Fruit fly (Drosophila melanogaster) whole organism, embryonic: ENCODE measurements around the gene nol.
A peak's percentile ranks its signal among the peaks of the same experiment; 100 is the strongest.

Experiments
- Atf6 ChIP-seq: fragments of 200-800 bp; sonication (Bioruptor generic); IDR thresholded peaks from 2 replicates; pipeline ENCODE4 v1.3.6; 2022; ENCODE audit warnings: missing biosample characterization, missing genetic modification characterization
- BtbVII ChIP-seq: fragments of 200-800 bp; sonication (Bioruptor generic); optimal IDR thresholded peaks from 3 replicates; lab custom pipeline; 2017; ENCODE audit warnings: missing biosample characterization, mild to moderate bottlenecking, missing genetic modification characterization
- CG10431 ChIP-seq: fragments of 200-800 bp; sonication (Bioruptor generic); optimal IDR thresholded peaks from 3 replicates; lab custom pipeline; 2018; ENCODE audit warnings: missing biosample characterization, mild to moderate bottlenecking, missing genetic modification characterization
- CG11504 ChIP-seq: fragments of 200-800 bp; sonication (Bioruptor generic); optimal IDR thresholded peaks from 3 replicates; lab custom pipeline; 2019; ENCODE audit warnings: missing biosample characterization, mild to moderate bottlenecking, missing genetic modification characterization, moderate library complexity
- CG12236 ChIP-seq: fragments of 200-800 bp; sonication (Bioruptor generic); optimal IDR thresholded peaks from 2 replicates; lab custom pipeline; 2016; ENCODE audit warnings: missing biosample characterization, missing genetic modification characterization
- CG14441 ChIP-seq: fragments of 200-800 bp; sonication (Bioruptor generic); IDR thresholded peaks from 2 replicates; pipeline ENCODE4 v1.3.6; 2022; ENCODE audit warnings: missing biosample characterization, missing genetic modification characterization
- CG14710 ChIP-seq: fragments of 200-800 bp; sonication (Bioruptor generic); optimal IDR thresholded peaks from 3 replicates; lab custom pipeline; 2019; ENCODE audit warnings: missing biosample characterization, mild to moderate bottlenecking, missing genetic modification characterization, moderate library complexity
- CG14860 ChIP-seq: fragments of 200-800 bp; sonication (Bioruptor generic); IDR thresholded peaks from 3 replicates; pipeline ENCODE4 v1.3.6; 2022; ENCODE audit warnings: missing biosample characterization, missing genetic modification characterization; ENCODE audit not compliant: partially characterized antibody
- CG1647 ChIP-seq: fragments of 200-800 bp; sonication (Bioruptor generic); optimal IDR thresholded peaks from 3 replicates; lab custom pipeline; 2016; ENCODE audit warnings: missing biosample characterization, missing genetic modification characterization
- CG16813 ChIP-seq: fragments of 200-800 bp; sonication (Bioruptor generic); IDR thresholded peaks from 3 replicates; pipeline ENCODE4 v1.3.6; 2022; ENCODE audit warnings: missing biosample characterization, missing genetic modification characterization; ENCODE audit not compliant: partially characterized antibody
- CG17328 ChIP-seq: fragments of 200-800 bp; sonication (Bioruptor generic); IDR thresholded peaks from 2 replicates; pipeline ENCODE4 v1.3.6; 2022; ENCODE audit warnings: missing biosample characterization, missing genetic modification characterization
- CG17829 ChIP-seq: fragments of 200-800 bp; optimal IDR thresholded peaks from 2 replicates; lab custom pipeline; 2019; ENCODE audit warnings: missing biosample characterization, mild to moderate bottlenecking, missing genetic modification characterization, moderate library complexity
- CG2199 ChIP-seq: fragments of 200-800 bp; sonication (Bioruptor generic); IDR thresholded peaks from 3 replicates; pipeline ENCODE4 v1.3.6; 2022; ENCODE audit warnings: missing biosample characterization, missing genetic modification characterization
- CG31365 ChIP-seq: fragments of 200-800 bp; sonication (Bioruptor generic); optimal IDR thresholded peaks from 2 replicates; lab custom pipeline; 2018; ENCODE audit warnings: missing biosample characterization, mild to moderate bottlenecking, missing genetic modification characterization
- CG34422 ChIP-seq: fragments of 200-800 bp; sonication (Bioruptor generic); IDR thresholded peaks from 3 replicates; pipeline ENCODE4 v1.3.6; 2022; ENCODE audit warnings: missing biosample characterization, missing genetic modification characterization
- CG4617 ChIP-seq: fragments of 200-800 bp; sonication (Bioruptor generic); optimal IDR thresholded peaks from 3 replicates; lab custom pipeline; 2016; ENCODE audit warnings: missing biosample characterization, missing genetic modification characterization, borderline replicate concordance
- CG6175 ChIP-seq: fragments of 200-800 bp; sonication (Bioruptor generic); IDR thresholded peaks from 3 replicates; pipeline ENCODE4 v1.3.6; 2022; ENCODE audit warnings: missing biosample characterization, missing genetic modification characterization
- CG6689 ChIP-seq: fragments of 200-800 bp; sonication (Bioruptor generic); IDR thresholded peaks from 2 replicates; pipeline ENCODE4 v1.3.6; 2022; ENCODE audit warnings: missing biosample characterization, missing genetic modification characterization
- CG8359 ChIP-seq: fragments of 200-800 bp; sonication (Bioruptor generic); optimal IDR thresholded peaks from 2 replicates; lab custom pipeline; 2017; ENCODE audit warnings: missing biosample characterization, mild to moderate bottlenecking, missing genetic modification characterization, borderline replicate concordance
- CG9797 ChIP-seq: fragments of 200-800 bp; sonication (Bioruptor generic); optimal IDR thresholded peaks from 3 replicates; lab custom pipeline; 2018; ENCODE audit warnings: missing biosample characterization, mild to moderate bottlenecking, missing genetic modification characterization
- CTCF ChIP-seq: fragments of 200-800 bp; sonication (Bioruptor generic); optimal IDR thresholded peaks from 2 replicates; lab custom pipeline; 2017; ENCODE audit warnings: missing biosample characterization, mild to moderate bottlenecking, missing genetic modification characterization, moderate library complexity
- D19A ChIP-seq: fragments of 200-800 bp; optimal IDR thresholded peaks from 3 replicates; lab custom pipeline; 2019; ENCODE audit warnings: missing biosample characterization, mild to moderate bottlenecking, missing genetic modification characterization, moderate library complexity
- Deaf1 ChIP-seq: fragments of 200-800 bp; optimal IDR thresholded peaks from 3 replicates; lab custom pipeline; 2019; ENCODE audit warnings: missing biosample characterization, mild to moderate bottlenecking, missing genetic modification characterization, moderate library complexity
- Doc3 ChIP-seq: fragments of 200-800 bp; sonication (Bioruptor generic); IDR thresholded peaks from 3 replicates; pipeline ENCODE4 v1.3.6; 2022; ENCODE audit warnings: missing biosample characterization, missing genetic modification characterization; ENCODE audit not compliant: partially characterized antibody
- Gug ChIP-seq: fragments of 200-800 bp; sonication (Bioruptor generic); IDR thresholded peaks from 4 replicates; pipeline ENCODE4 v1.3.6; 2022; ENCODE audit warnings: missing biosample characterization, missing genetic modification characterization
- HLH3B ChIP-seq: fragments of 200-800 bp; sonication (Bioruptor generic); IDR thresholded peaks from 2 replicates; pipeline ENCODE4 v1.3.6; 2022; ENCODE audit warnings: missing biosample characterization, missing genetic modification characterization
- Kr ChIP-seq: fragments of 200-800 bp; sonication (Bioruptor generic); optimal IDR thresholded peaks from 2 replicates; lab custom pipeline; 2017; ENCODE audit warnings: missing biosample characterization, mild to moderate bottlenecking, missing genetic modification characterization
- Lhr ChIP-seq: fragments of 200-800 bp; sonication (Bioruptor generic); optimal IDR thresholded peaks from 3 replicates; lab custom pipeline; 2017; ENCODE audit warnings: mild to moderate bottlenecking, missing biosample characterization, missing genetic modification reagents, missing genetic modification characterization
- MBD-R2 ChIP-seq: fragments of 200-800 bp; sonication (Bioruptor generic); IDR thresholded peaks from 2 replicates; pipeline ENCODE4 v1.3.6; 2022; ENCODE audit warnings: missing biosample characterization, missing genetic modification characterization
- Optix ChIP-seq: fragments of 200-800 bp; sonication (Bioruptor generic); IDR thresholded peaks from 3 replicates; pipeline ENCODE4 v1.3.6; 2022; ENCODE audit warnings: missing biosample characterization, missing genetic modification characterization
- PHDP ChIP-seq: fragments of 200-800 bp; sonication (Bioruptor generic); optimal IDR thresholded peaks from 3 replicates; lab custom pipeline; 2018; ENCODE audit warnings: missing biosample characterization, mild to moderate bottlenecking, missing genetic modification characterization, moderate library complexity
- Six4 ChIP-seq: fragments of 200-800 bp; sonication (Bioruptor generic); optimal IDR thresholded peaks from 2 replicates; lab custom pipeline; 2016; ENCODE audit warnings: missing biosample characterization, missing genetic modification characterization
- Sry-β ChIP-seq: fragments of 200-800 bp; sonication (Bioruptor generic); optimal IDR thresholded peaks from 2 replicates; lab custom pipeline; 2018; ENCODE audit warnings: missing biosample characterization, mild to moderate bottlenecking, missing genetic modification characterization, moderate library complexity
- Tbp ChIP-seq: fragments of >200 bp; optimal IDR thresholded peaks from 2 replicates; lab custom pipeline; 2018; ENCODE audit warnings: missing biosample characterization, missing genetic modification characterization
- Vsx1 ChIP-seq: fragments of 200-800 bp; sonication (Bioruptor generic); optimal IDR thresholded peaks from 2 replicates; lab custom pipeline; 2017; ENCODE audit warnings: missing biosample characterization, mild to moderate bottlenecking, missing genetic modification characterization, missing genetic modification reagents
- corto ChIP-seq: fragments of 200-800 bp; sonication (Bioruptor generic); optimal IDR thresholded peaks from 2 replicates; lab custom pipeline; 2016; ENCODE audit warnings: missing biosample characterization, mild to moderate bottlenecking, missing genetic modification characterization, moderate library complexity
- ems ChIP-seq: fragments of 200-800 bp; sonication (Bioruptor generic); optimal IDR thresholded peaks from 3 replicates; lab custom pipeline; 2016; ENCODE audit warnings: missing biosample characterization, missing genetic modification characterization
- ken ChIP-seq: fragments of 200-800 bp; sonication (Bioruptor generic); IDR thresholded peaks from 3 replicates; pipeline ENCODE4 v1.3.6; 2022; ENCODE audit warnings: missing biosample characterization, missing genetic modification characterization
- nom ChIP-seq: fragments of 200-800 bp; sonication (Bioruptor generic); optimal IDR thresholded peaks from 2 replicates; lab custom pipeline; 2017; ENCODE audit warnings: missing biosample characterization, missing genetic modification characterization, mild to moderate bottlenecking, moderate library complexity, missing genetic modification reagents
- otp ChIP-seq: fragments of 200-800 bp; sonication (Bioruptor generic); IDR thresholded peaks from 3 replicates; pipeline ENCODE4, ENCODE4 v1.3.6; 2022; ENCODE audit warnings: missing biosample characterization, missing genetic modification characterization
- phol ChIP-seq: fragments of 200-800 bp; sonication (Bioruptor generic); optimal IDR thresholded peaks from 3 replicates; lab custom pipeline; 2018; ENCODE audit warnings: missing biosample characterization, mild to moderate bottlenecking, missing genetic modification characterization, moderate library complexity
- pzg ChIP-seq: fragments of 200-800 bp; sonication (Bioruptor generic); optimal IDR thresholded peaks from 3 replicates; lab custom pipeline; 2018; ENCODE audit warnings: missing biosample characterization, mild to moderate bottlenecking, missing genetic modification characterization, moderate library complexity
- scrt ChIP-seq: fragments of 200-800 bp; sonication (Bioruptor generic); optimal IDR thresholded peaks from 2 replicates; lab custom pipeline; 2018; ENCODE audit warnings: missing biosample characterization, mild to moderate bottlenecking, missing genetic modification characterization, moderate library complexity
- sens ChIP-seq: fragments of 200-800 bp; sonication (Bioruptor generic); peaks from one replicate; lab custom pipeline; 2016; ENCODE audit warnings: missing biosample characterization, missing genetic modification characterization
- sna ChIP-seq: fragments of 200-800 bp; sonication (Bioruptor generic); IDR thresholded peaks from 2 replicates; pipeline ENCODE4 v1.3.6; 2022; ENCODE audit warnings: missing biosample characterization, missing genetic modification characterization; ENCODE audit not compliant: partially characterized antibody
- sug ChIP-seq: fragments of 200-800 bp; optimal IDR thresholded peaks from 2 replicates; lab custom pipeline; 2019; ENCODE audit warnings: missing biosample characterization, mild to moderate bottlenecking, missing genetic modification characterization, moderate library complexity
- unpg ChIP-seq: fragments of 200-800 bp; sonication (Bioruptor generic); optimal IDR thresholded peaks from 3 replicates; lab custom pipeline; 2018; ENCODE audit warnings: missing biosample characterization, mild to moderate bottlenecking, missing genetic modification characterization, moderate library complexity
- vvl ChIP-seq: fragments of 200-800 bp; sonication (Bioruptor generic); IDR thresholded peaks from 2 replicates; pipeline ENCODE4 v1.3.6; 2022; ENCODE audit warnings: missing biosample characterization, missing genetic modification characterization
- zfh2 ChIP-seq: fragments of 200-800 bp; sonication (Bioruptor generic); optimal IDR thresholded peaks from 2 replicates; lab custom pipeline; 2016; ENCODE audit warnings: missing biosample characterization, missing genetic modification characterization

nol gene

dm6 chr3L:11096195-11096908, 34.3 kb upstream of the nol start, which contains the start of the genes CG46439, Iyd and CG33947 (continued):
- TF ChIP-seq CG14860 (GFP tag; lab: Robert Waterston, UW): no peak
- TF ChIP-seq nom: peak; percentile 95
- TF ChIP-seq CG10431: no peak
- no peak for TF ChIP-seq Gug (GFP tag; lab: Robert Waterston, UW)
- TF ChIP-seq Atf6 (GFP tag; lab: Robert Waterston, UW): peak; percentile 56
- TF ChIP-seq CG6175 (GFP tag; lab: Robert Waterston, UW): no peak
- no peak for TF ChIP-seq D19A (tag; lab: Kevin White, UChicago)
- TF ChIP-seq BtbVII (GFP tag; lab: Kevin White, UChicago): peak; percentile 20
- peak; percentile 22 for TF ChIP-seq zfh2 (GFP tag; lab: Kevin White, UChicago)
- peak; percentile 12 for TF ChIP-seq PHDP (tag; lab: Kevin White, UChicago)
- TF ChIP-seq MBD-R2: peak; percentile 28; the same call in 1 of the 2 replicates
- TF ChIP-seq Doc3 (GFP tag; lab: Robert Waterston, UW): 0 out of 3 replicates have a peak, but pooled peaks have one; percentile 31
- peak; percentile 46 for TF ChIP-seq Deaf1
- peak; percentile 11 for TF ChIP-seq sug (tag; lab: Kevin White, UChicago)
- TF ChIP-seq CG16813 (GFP tag; lab: Robert Waterston, UW): 0 out of 3 replicates have a peak, but pooled peaks have one; percentile 16
- TF ChIP-seq pzg (GFP tag; lab: Kevin White, UChicago): peak; percentile 37
- TF ChIP-seq otp (GFP tag; lab: Robert Waterston, UW): no peak
- TF ChIP-seq corto (GFP tag; lab: Kevin White, UChicago): peak; percentile 16
- peak; percentile 29; the same call in 1 of the 2 replicates for TF ChIP-seq CG14441 (GFP tag; lab: Robert Waterston, UW)
- TF ChIP-seq CG17829: peak; percentile 29
- TF ChIP-seq sens (GFP tag; lab: Kevin White, UChicago): peak; percentile 82
- TF ChIP-seq CG17328 (GFP tag; lab: Robert Waterston, UW): no peak
- no peak for TF ChIP-seq Sry-β (GFP tag; lab: Kevin White, UChicago)
- peak; percentile 14; the same call in 1 of the 2 replicates for TF ChIP-seq vvl (GFP tag; lab: Robert Waterston, UW)
- TF ChIP-seq CG2199 (GFP tag; lab: Robert Waterston, UW): 0 out of 3 replicates have a peak, but pooled peaks have one; percentile 13
- TF ChIP-seq CG12236 (GFP tag; lab: Kevin White, UChicago): no peak
- TF ChIP-seq Vsx1: peak; percentile 85
- no peak for TF ChIP-seq CG1647 (GFP tag; lab: Kevin White, UChicago)
- 0 out of 3 replicates have a peak, but pooled peaks have one; percentile 6 for TF ChIP-seq Optix (GFP tag; lab: Robert Waterston, UW)
- peak; percentile 9 for TF ChIP-seq ems
- TF ChIP-seq scrt (GFP tag; lab: Kevin White, UChicago): no peak
- no peak; the same call in 2 of the 3 replicates for TF ChIP-seq CG34422 (GFP tag; lab: Robert Waterston, UW)
- TF ChIP-seq CG6689 (GFP tag; lab: Robert Waterston, UW): peak; percentile 24; the same call in 1 of the 2 replicates
- TF ChIP-seq phol: no peak
- no peak for TF ChIP-seq CG8359
- TF ChIP-seq CG4617 (GFP tag; lab: Kevin White, UChicago): peak; percentile 8
- TF ChIP-seq HLH3B (GFP tag; lab: Robert Waterston, UW): no peak
- peak; percentile 32 for TF ChIP-seq CG9797 (GFP tag; lab: Kevin White, UChicago)
- TF ChIP-seq CG31365 (tag; lab: Kevin White, UChicago): no peak
- no peak for TF ChIP-seq Lhr (GFP tag; lab: Kevin White, UChicago)
- no peak for TF ChIP-seq CG14710 (tag; lab: Kevin White, UChicago)
- TF ChIP-seq ken: 0 out of 3 replicates have a peak, but pooled peaks have one; percentile 19
- peak; percentile 18 for TF ChIP-seq CG11504
- TF ChIP-seq unpg (GFP tag; lab: Kevin White, UChicago): peak; percentile 17
- no peak for TF ChIP-seq Kr (GFP tag; lab: Kevin White, UChicago)
- no peak for TF ChIP-seq Tbp (GFP tag; lab: Kevin White, UChicago)
- TF ChIP-seq CTCF: peak; percentile 23
- peak; percentile 54 for TF ChIP-seq sna (GFP tag; lab: Robert Waterston, UW)
- no peak for TF ChIP-seq Six4 (GFP tag; lab: Kevin White, UChicago)
